Worm (Caenorhabditis elegans) whole organism, early embryonic: ENCODE results near the gene pcm-1.

Experiments
- B0310.2 ChIP-seq: sonication (generic microtip); optimal IDR thresholded peaks from 2 replicates; lab custom pipeline; 2016; ENCODE audit warnings: mild to moderate bottlenecking, missing genetic modification characterization, missing compliant biosample characterization
- ama-1 ChIP-seq: fragments of 150-350 bp; optimal IDR thresholded peaks from 2 replicates; lab custom pipeline; 2014
- ceh-36 ChIP-seq: sonication (generic microtip); optimal IDR thresholded peaks from 2 replicates; lab custom pipeline; 2016; ENCODE audit warnings: missing genetic modification characterization, inconsistent platforms, missing compliant biosample characterization
- flt-1 ChIP-seq: fragments of 200-800 bp; sonication (Bioruptor generic); IDR thresholded peaks from 2 replicates; pipeline ENCODE4 v1.3.6; 2022; ENCODE audit warnings: missing genetic modification characterization, missing compliant biosample characterization
- hnd-1 ChIP-seq: sonication (generic microtip); optimal IDR thresholded peaks from 2 replicates; lab custom pipeline; 2016; ENCODE audit warnings: missing genetic modification characterization, missing compliant biosample characterization
- scrt-1 ChIP-seq: fragments of 200-800 bp; sonication (Bioruptor generic); IDR thresholded peaks from 2 replicates; pipeline ENCODE4 v1.3.6; 2022; ENCODE audit warnings: missing genetic modification characterization, missing compliant biosample characterization
- sea-1 ChIP-seq: fragments of 200-800 bp; sonication (Bioruptor generic); conservative IDR thresholded peaks from 2 replicates; pipeline ENCODE4 v1.3.6; 2022; ENCODE audit warnings: missing genetic modification characterization, missing compliant biosample characterization
- tbx-11 ChIP-seq: fragments of 200-800 bp; sonication (Bioruptor generic); IDR thresholded peaks from 2 replicates; pipeline ENCODE4 v1.3.6; 2022; ENCODE audit warnings: missing genetic modification characterization, missing compliant biosample characterization
- tra-4 ChIP-seq: sonication (generic microtip); optimal IDR thresholded peaks from 2 replicates; lab custom pipeline; 2017; ENCODE audit warnings: missing genetic modification characterization, missing compliant biosample characterization

DNA sequence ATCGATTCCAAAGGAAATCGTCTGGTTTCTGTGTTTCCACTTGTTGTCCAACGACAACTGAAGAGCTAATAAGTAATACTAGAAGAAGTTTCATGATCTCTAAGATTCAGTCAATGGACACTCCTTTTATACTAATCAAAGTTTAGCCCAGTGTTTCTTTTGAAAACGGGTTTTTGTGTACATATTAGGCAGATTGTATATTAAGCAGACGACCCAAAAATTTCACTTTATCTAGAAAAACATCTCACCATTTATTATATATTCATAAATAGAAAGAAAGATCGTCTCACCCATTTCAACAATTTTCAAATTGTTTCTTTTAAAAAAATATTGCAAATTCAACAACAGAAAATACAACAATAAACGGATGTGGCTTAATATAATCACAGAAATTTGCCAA lies 23.1 kb upstream of the pcm-1 start, which contains the start of gene C10F3.7:
- TF ChIP-seq ama-1 (lab: Kevin White, UChicago) (no peak), scrt-1 (GFP tag; lab: Robert Waterston, UW) (no peak), flt-1 (GFP tag; lab: Robert Waterston, UW) (no peak), tra-4 (tag; lab: Kevin White, UChicago) (no peak), ceh-36 (tag; lab: Kevin White, UChicago) (no peak), sea-1 (GFP tag; lab: Robert Waterston, UW) (no peak), B0310.2 (tag; lab: Kevin White, UChicago) (no peak), hnd-1 (tag; lab: Kevin White, UChicago) (no peak), tbx-11 (GFP tag; lab: Robert Waterston, UW) (no peak)
